Worm (Caenorhabditis elegans): Measurements from ENCODE around the gene emb-27.
A peak's percentile ranks its signal among the peaks of the same experiment; 100 is the strongest.

emb-27 gene

DNA sequence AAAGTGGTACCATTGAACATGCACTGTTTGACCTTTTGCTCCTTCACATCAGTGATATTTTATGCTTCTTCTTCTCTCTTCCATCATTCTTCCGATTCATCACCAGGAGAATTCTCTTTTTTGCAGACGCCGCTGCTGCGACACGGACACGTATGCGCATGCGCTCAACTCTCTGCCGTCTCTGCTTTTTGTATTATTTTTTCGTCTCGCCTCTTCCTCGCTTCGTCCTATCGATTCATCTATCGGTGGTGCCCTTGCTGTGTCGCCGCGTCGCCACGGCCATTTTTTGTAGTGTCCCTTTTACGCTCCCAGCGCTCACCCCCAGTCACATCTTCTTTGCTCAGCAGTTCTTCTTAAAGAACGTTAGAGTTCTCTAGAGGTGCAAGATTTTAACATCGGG is 35.8 kb downstream of the emb-27 start (continued):
- no peak for TF ChIP-seq hlh-26 (GFP tag; conservative IDR thresholded peaks at IDR 0.05)
- TF ChIP-seq B0035.1 (tag; optimal IDR thresholded peaks at IDR 0.05) = no peak

- TF ChIP-seq T26A5.8 (tag; optimal IDR thresholded peaks at IDR 0.05) = no peak
- no peak for TF ChIP-seq hmg-20 (GFP tag; IDR thresholded peaks at IDR 0.05)
Observed at ce11 chrII:8125439-8125838, 36.5 kb downstream of the emb-27 start.

- TF ChIP-seq K12H6.12 (tag; optimal IDR thresholded peaks at IDR 0.05) (peak; percentile 33), hmg-1.2 (GFP tag; IDR thresholded peaks at IDR 0.05) (peak; percentile 25; the same call in 1 of the 2 replicates), sdz-38 (tag; optimal IDR thresholded peaks at IDR 0.05) (no peak), nhr-27 (tag; optimal IDR thresholded peaks at IDR 0.05) (no peak), nfya-1 (tag; optimal IDR thresholded peaks at IDR 0.05; ENCODE audit: borderline replicate concordance, insufficient read depth) (no peak), lin-54 (GFP tag; optimal IDR thresholded peaks at IDR 0.05) (no peak), rcor-1 (GFP tag; IDR thresholded peaks at IDR 0.05) (no peak), nhr-80 (tag; optimal IDR thresholded peaks at IDR 0.05) (peak; percentile 61), Y53F4B.3 (GFP tag; IDR thresholded peaks at IDR 0.05) (no peak), B0019.2 (GFP tag; conservative IDR thresholded peaks at IDR 0.05) (peak; percentile 31; the same call in 1 of the 2 replicates), hlh-12 (tag; optimal IDR thresholded peaks at IDR 0.05) (no peak), F55B11.4 (tag; optimal IDR thresholded peaks at IDR 0.05; ENCODE audit: borderline replicate concordance, insufficient read depth) (no peak), snpc-1.1 (tag; optimal IDR thresholded peaks at IDR 0.05; ENCODE audit: insufficient read depth) (no peak), ZK185.1 (tag; optimal IDR thresholded peaks at IDR 0.05; ENCODE audit: poor library complexity, severe bottlenecking) (peak; percentile 37), let-607 (tag; optimal IDR thresholded peaks at IDR 0.05) (peak; percentile 30 to 73), sptf-2 (GFP tag; optimal IDR thresholded peaks at IDR 0.05) (no peak), ceh-100 (GFP tag; IDR thresholded peaks at IDR 0.05) (peak; percentile 41; the same call in 1 of the 2 replicates), ztf-18 (tag; optimal IDR thresholded peaks at IDR 0.05) (peak; percentile 28), snpc-3.4 (tag; optimal IDR thresholded peaks at IDR 0.05) (peak; percentile 55), snpc-4 (GFP tag; optimal IDR thresholded peaks at IDR 0.05) (no peak), snpc-4 (tag; optimal IDR thresholded peaks at IDR 0.05) (peak in 1 of 4 experiments; percentile 55), pha-4 (tag; optimal IDR thresholded peaks at IDR 0.05) (peak; percentile 73), aptf-2 (GFP tag; conservative IDR thresholded peaks at IDR 0.05) (no peak), F23B12.7 (tag; optimal IDR thresholded peaks at IDR 0.05; ENCODE audit: insufficient read depth) (peak; percentile 64), rec-8 (tag; optimal IDR thresholded peaks at IDR 0.05) (no peak), Y95B8A.8 (GFP tag; IDR thresholded peaks at IDR 0.05) (peak; percentile 47; the same call in 1 of the 2 replicates), nhr-90 (tag; optimal IDR thresholded peaks at IDR 0.05) (no peak), ceh-58 (GFP tag; IDR thresholded peaks at IDR 0.05) (no peak), sea-2 (GFP tag; IDR thresholded peaks at IDR 0.05) (no peak), ceh-91 (GFP tag; IDR thresholded peaks at IDR 0.05) (no peak), cebp-2 (GFP tag; IDR thresholded peaks at IDR 0.05) (no peak), nhr-120 (GFP tag; IDR thresholded peaks at IDR 0.05) (no peak), F37B4.10 (GFP tag; IDR thresholded peaks at IDR 0.05) (no peak), gei-17 (GFP tag; optimal IDR thresholded peaks at IDR 0.05) (no peak), dox-1 (GFP tag; IDR thresholded peaks at IDR 0.05) (peak; percentile 59), dpl-1 (GFP tag; optimal IDR thresholded peaks at IDR 0.05) (peak; percentile 3), B0336.3 (GFP tag; IDR thresholded peaks at IDR 0.05) (no peak), lsl-1 (GFP tag; optimal IDR thresholded peaks at IDR 0.05) (peak; percentile 89), lir-1 (GFP tag; conservative IDR thresholded peaks at IDR 0.05) (no peak), unc-130 (GFP tag; optimal IDR thresholded peaks at IDR 0.05) (no peak), D2030.7 (GFP tag; IDR thresholded peaks at IDR 0.05) (peak; percentile 12; the same call in 1 of the 2 replicates)
Observed at ce11 chrII:8124867-8125266, 37.1 kb downstream of the emb-27 start, which contains the start of gene ire-1. ire-1 (minus strand) TSS chrII:8124910.
